Worm (Caenorhabditis elegans) whole organism, L2 larva: Measurements from ENCODE around the gene T22B7.4.

Experiments
- C34F6.9 ChIP-seq: fragments of 150-350 bp; optimal IDR thresholded peaks from 2 replicates; lab custom pipeline; 2014; ENCODE audit warnings: missing biosample characterization, missing genetic modification characterization
- F13H6.1 ChIP-seq: sonication (generic microtip); optimal IDR thresholded peaks from 2 replicates; lab custom pipeline; 2016; ENCODE audit warnings: missing genetic modification characterization, missing compliant biosample characterization
- ZK546.5 ChIP-seq: sonication (generic microtip); optimal IDR thresholded peaks from 2 replicates; lab custom pipeline; 2017; ENCODE audit warnings: missing biosample characterization, missing genetic modification characterization
- alr-1 ChIP-seq: fragments of 150-350 bp; optimal IDR thresholded peaks from 2 replicates; lab custom pipeline; 2014; ENCODE audit warnings: missing biosample characterization, missing genetic modification characterization
- ama-1 ChIP-seq: fragments of 150-350 bp; optimal IDR thresholded peaks from 2 replicates; lab custom pipeline; 2018; ENCODE audit warnings: inconsistent platforms
- egl-27 ChIP-seq: sonication (generic microtip); optimal IDR thresholded peaks from 3 replicates; lab custom pipeline; 2017; ENCODE audit warnings: missing biosample characterization, missing genetic modification reagents, missing genetic modification characterization
- fos-1 ChIP-seq: fragments of 150-350 bp; optimal IDR thresholded peaks from 2 replicates; lab custom pipeline; 2014; ENCODE audit warnings: missing biosample characterization, missing genetic modification characterization
- lin-39 ChIP-seq: fragments of 150-350 bp; optimal IDR thresholded peaks from 2 replicates; lab custom pipeline; 2014; ENCODE audit warnings: missing biosample characterization, missing genetic modification reagents, missing genetic modification characterization
- lsy-2 ChIP-seq, 2 experiments: fragments of 150-350 bp in 1 of 2; sonication (generic microtip) in 1 of 2; optimal IDR thresholded peaks; 2 replicates each; lab custom pipeline; 2014 to 2017; ENCODE audit warnings: missing biosample characterization in 2 of 2, missing genetic modification characterization in 2 of 2
- mbf-1 ChIP-seq: sonication (generic microtip); optimal IDR thresholded peaks from 2 replicates; lab custom pipeline; 2017; ENCODE audit warnings: missing biosample characterization, missing genetic modification characterization
- nhr-11 ChIP-seq: fragments of 150-350 bp; optimal IDR thresholded peaks from 2 replicates; lab custom pipeline; 2014; ENCODE audit warnings: missing biosample characterization, missing genetic modification characterization
- snpc-4 ChIP-seq: fragments of 150-350 bp; optimal IDR thresholded peaks from 2 replicates; lab custom pipeline; 2014; ENCODE audit warnings: missing biosample characterization, missing genetic modification characterization
- unc-39 ChIP-seq: fragments of 150-350 bp; optimal IDR thresholded peaks from 2 replicates; lab custom pipeline; 2014; ENCODE audit warnings: missing biosample characterization, missing genetic modification characterization
- zag-1 ChIP-seq: fragments of 150-350 bp; optimal IDR thresholded peaks from 2 replicates; lab custom pipeline; 2014; ENCODE audit warnings: missing biosample characterization, missing genetic modification characterization

DNA sequence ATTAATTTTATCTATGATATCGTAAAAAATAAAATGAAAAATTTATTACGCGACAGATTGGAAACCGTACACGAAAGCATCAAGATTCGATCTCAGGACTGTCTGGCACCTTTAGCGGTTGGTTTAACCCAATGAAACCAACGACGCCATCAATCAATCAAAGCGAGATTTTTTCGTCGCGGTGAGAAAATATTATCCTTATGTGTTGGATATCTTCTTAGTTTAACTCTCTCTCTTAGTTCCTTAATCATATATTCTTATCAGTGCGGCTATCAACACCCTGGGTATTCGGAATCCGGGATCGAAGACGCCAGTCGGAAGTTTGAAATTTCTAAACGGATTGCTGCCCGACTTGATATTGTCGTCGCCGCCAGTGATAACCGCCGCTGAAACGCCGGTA, 36.2 kb downstream of the T22B7.4 start:
- TF ChIP-seq fos-1 (tag; lab: Kevin White, UChicago) (no peak), unc-39 (no peak), C34F6.9 (tag; lab: Kevin White, UChicago) (no peak), snpc-4 (tag; lab: Kevin White, UChicago) (no peak), F13H6.1 (tag; lab: Kevin White, UChicago) (no peak), alr-1 (tag; lab: Kevin White, UChicago) (no peak), ZK546.5 (tag; lab: Kevin White, UChicago) (no peak), lin-39 (tag; lab: Kevin White, UChicago) (no peak), ama-1 (no peak), nhr-11 (tag; lab: Kevin White, UChicago) (no peak), zag-1 (tag; lab: Kevin White, UChicago) (no peak), egl-27 (tag; lab: Kevin White, UChicago) (no peak), mbf-1 (tag; lab: Kevin White, UChicago) (no peak), lsy-2 (tag; optimal IDR thresholded peaks at IDR 0.05; lab: Kevin White, UChicago) (no peak)
